Worm (Caenorhabditis elegans) whole organism, L4 larva: Measurements from ENCODE around the gene tsfm-1.

ENCODE experiments used
- aly-2 ChIP-seq: sonication (generic microtip); optimal IDR thresholded peaks from 2 replicates; lab custom pipeline; 2018; ENCODE audit warnings: missing biosample characterization, missing genetic modification characterization
- ama-1 ChIP-seq: fragments of 150-350 bp; optimal IDR thresholded peaks from 2 replicates; lab custom pipeline; 2014; ENCODE audit warnings: inconsistent platforms, mixed read lengths
- lin-29 ChIP-seq: fragments of 200-800 bp; sonication (Bioruptor generic); IDR thresholded peaks from 2 replicates; pipeline ENCODE4 v1.3.6; 2022; ENCODE audit warnings: missing genetic modification reagents, missing genetic modification characterization, missing compliant biosample characterization
- lir-3 ChIP-seq: sonication (generic microtip); optimal IDR thresholded peaks from 2 replicates; lab custom pipeline; 2016; ENCODE audit warnings: mild to moderate bottlenecking, missing genetic modification characterization, missing compliant biosample characterization
- pqm-1 ChIP-seq: sonication (generic microtip); optimal IDR thresholded peaks from 2 replicates; lab custom pipeline; 2017; ENCODE audit warnings: missing biosample characterization, missing genetic modification characterization
- snpc-4 ChIP-seq: fragments of 150-350 bp; optimal IDR thresholded peaks from 2 replicates; lab custom pipeline; 2014; ENCODE audit warnings: missing biosample characterization, missing genetic modification characterization
- tag-97 ChIP-seq: fragments of 200-800 bp; sonication (Bioruptor generic); IDR thresholded peaks from 2 replicates; pipeline ENCODE4 v1.3.6; 2022; ENCODE audit warnings: missing genetic modification characterization, missing compliant biosample characterization
- unc-130 ChIP-seq: sonication (generic microtip); optimal IDR thresholded peaks from 2 replicates; lab custom pipeline; 2016; ENCODE audit warnings: missing genetic modification reagents, missing genetic modification characterization, missing compliant biosample characterization
- zag-1 ChIP-seq: fragments of 150-350 bp; optimal IDR thresholded peaks from 2 replicates; lab custom pipeline; 2014; ENCODE audit warnings: missing biosample characterization, missing genetic modification characterization

DNA sequence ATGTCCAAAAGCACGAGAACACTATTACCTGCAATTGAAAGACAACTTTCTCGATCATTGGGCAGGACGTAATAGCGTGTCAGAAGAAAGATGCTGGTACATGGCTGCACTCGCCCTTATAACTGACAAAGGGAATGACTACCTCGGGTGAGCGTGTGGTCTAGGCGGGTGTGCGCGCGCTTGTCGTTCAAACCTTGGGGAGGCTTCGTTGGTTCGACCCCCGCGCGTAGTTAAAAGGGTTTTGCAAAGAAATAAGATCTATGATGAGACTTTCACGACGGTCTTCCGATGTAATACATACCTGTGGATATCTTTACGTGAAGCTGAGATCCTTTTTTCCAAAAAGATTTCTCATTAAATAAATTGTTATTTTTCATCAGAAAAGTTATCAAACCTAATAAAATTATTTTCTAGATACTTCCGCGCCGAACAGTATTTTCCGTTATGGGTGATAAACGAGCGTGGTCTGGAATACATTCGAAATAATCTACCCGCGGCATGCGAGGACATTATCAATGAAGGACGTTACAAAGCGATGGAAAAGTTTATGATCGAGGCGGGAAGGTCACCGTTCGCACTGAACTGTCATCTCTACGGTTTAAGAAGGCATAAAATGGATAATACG, 32.2 kb upstream of the tsfm-1 start:
- TF ChIP-seq unc-130 (GFP tag; lab: Kevin White, UChicago) (peak; percentile 83), tag-97 (GFP tag; lab: Robert Waterston, UW) (peak; percentile 93), zag-1 (tag; lab: Kevin White, UChicago) (peak; percentile 26), aly-2 (tag; lab: Kevin White, UChicago) (peak; percentile 94), snpc-4 (no peak), lin-29 (GFP tag; lab: Robert Waterston, UW) (peak; percentile 94), pqm-1 (no peak), lir-3 (tag; lab: Kevin White, UChicago) (peak; percentile 95), ama-1 (peak; percentile 91)
